Worm (Caenorhabditis elegans) whole organism, L1 larva: Measurements from ENCODE around the gene F53C3.4.
A peak's percentile ranks its signal among the peaks of the same experiment; 100 is the strongest.

Source experiments
- C04F5.9 ChIP-seq: sonication (generic microtip); optimal IDR thresholded peaks from 2 replicates; lab custom pipeline; 2016; ENCODE audit warnings: missing genetic modification characterization, missing compliant biosample characterization
- C16A3.4 ChIP-seq: fragments of 150-350 bp; optimal IDR thresholded peaks from 2 replicates; lab custom pipeline; 2014; ENCODE audit warnings: missing biosample characterization, missing genetic modification characterization
- C34B4.2 ChIP-seq: sonication (generic microtip); optimal IDR thresholded peaks from 2 replicates; lab custom pipeline; 2017; ENCODE audit warnings: mild to moderate bottlenecking, missing genetic modification characterization, missing compliant biosample characterization
- F16B12.6 ChIP-seq: fragments of 150-350 bp; optimal IDR thresholded peaks from 2 replicates; lab custom pipeline; 2014; ENCODE audit warnings: missing biosample characterization, missing genetic modification characterization
- Y116A8C.19 ChIP-seq: sonication (generic microtip); optimal IDR thresholded peaks from 2 replicates; lab custom pipeline; 2016; ENCODE audit warnings: missing compliant biosample characterization, missing genetic modification characterization, borderline replicate concordance
- blmp-1 ChIP-seq: fragments of 150-350 bp; optimal IDR thresholded peaks from 2 replicates; lab custom pipeline; 2014; ENCODE audit warnings: missing biosample characterization, missing genetic modification characterization
- ceh-82 ChIP-seq, 3 experiments: fragments of 150-350 bp in 1 of 3; sonication (generic microtip) in 2 of 3; optimal IDR thresholded peaks; 2 replicates each; lab custom pipeline; 2014 to 2017; ENCODE audit warnings: missing biosample characterization in 3 of 3, missing genetic modification characterization in 3 of 3
- ceh-90 ChIP-seq: sonication (generic microtip); optimal IDR thresholded peaks from 2 replicates; lab custom pipeline; 2016; ENCODE audit warnings: missing genetic modification characterization, missing compliant biosample characterization
- dsc-1 ChIP-seq: sonication (generic microtip); optimal IDR thresholded peaks from 2 replicates; lab custom pipeline; 2016; ENCODE audit warnings: mild to moderate bottlenecking, missing genetic modification characterization, missing compliant biosample characterization
- egl-27 ChIP-seq, 2 experiments: fragments of 150-350 bp in 1 of 2; sonication (generic microtip); optimal IDR thresholded peaks; 3 replicates each; lab custom pipeline; 2017 to 2018; ENCODE audit warnings: missing biosample characterization in 2 of 2, missing genetic modification characterization in 2 of 2, missing genetic modification reagents in 2 of 2
- elt-3 ChIP-seq, 6 experiments: fragments of 150-350 bp in 1 of 6; sonication (generic microtip); optimal IDR thresholded peaks; 2 replicates each; lab custom pipeline; 2017 to 2018; ENCODE audit warnings: missing biosample characterization in 6 of 6, missing genetic modification characterization in 6 of 6, inconsistent platforms in 1 of 6
- fkh-10 ChIP-seq: sonication (generic microtip); optimal IDR thresholded peaks from 2 replicates; lab custom pipeline; 2017; ENCODE audit warnings: missing biosample characterization, missing genetic modification reagents, missing genetic modification characterization
- fkh-4 ChIP-seq: sonication (generic microtip); optimal IDR thresholded peaks from 2 replicates; lab custom pipeline; 2016; ENCODE audit warnings: missing compliant biosample characterization, missing genetic modification characterization, borderline replicate concordance
- hlh-4 ChIP-seq: sonication (generic microtip); optimal IDR thresholded peaks from 2 replicates; lab custom pipeline; 2016; ENCODE audit warnings: mild to moderate bottlenecking, missing genetic modification characterization, missing compliant biosample characterization
- hpl-2 ChIP-seq: fragments of 150-350 bp; optimal IDR thresholded peaks from 2 replicates; lab custom pipeline; 2014; ENCODE audit warnings: missing biosample characterization, missing genetic modification reagents, missing genetic modification characterization
- jun-1 ChIP-seq: fragments of 150-350 bp; optimal IDR thresholded peaks from 2 replicates; lab custom pipeline; 2014; ENCODE audit warnings: missing biosample characterization, missing genetic modification reagents, missing genetic modification characterization
- lin-13 ChIP-seq: fragments of 150-350 bp; optimal IDR thresholded peaks from 2 replicates; lab custom pipeline; 2014; ENCODE audit warnings: missing biosample characterization, missing genetic modification reagents, missing genetic modification characterization
- lin-35 ChIP-seq, 2 experiments: fragments of 150-350 bp; optimal IDR thresholded peaks; 2 replicates each; lab custom pipeline; 2014; ENCODE audit warnings: missing biosample characterization in 2 of 2, missing genetic modification characterization in 2 of 2, missing genetic modification reagents in 2 of 2
- lin-39 ChIP-seq: fragments of 150-350 bp; optimal IDR thresholded peaks from 2 replicates; lab custom pipeline; 2014; ENCODE audit warnings: missing biosample characterization, missing genetic modification reagents, missing genetic modification characterization
- lir-3 ChIP-seq: sonication (generic microtip); optimal IDR thresholded peaks from 2 replicates; lab custom pipeline; 2016; ENCODE audit warnings: mild to moderate bottlenecking, missing genetic modification characterization, moderate library complexity, missing compliant biosample characterization; ENCODE audit not compliant: poor library complexity
- mep-1 ChIP-seq: fragments of 150-350 bp; optimal IDR thresholded peaks from 2 replicates; lab custom pipeline; 2014; ENCODE audit warnings: missing biosample characterization, missing genetic modification characterization
- nhr-11 ChIP-seq: fragments of 150-350 bp; optimal IDR thresholded peaks from 2 replicates; lab custom pipeline; 2014; ENCODE audit warnings: missing biosample characterization, missing genetic modification characterization
- nhr-19 ChIP-seq: fragments of 200-800 bp; sonication (Bioruptor generic); conservative IDR thresholded peaks from 2 replicates; pipeline ENCODE4 v1.3.6; 2022; ENCODE audit warnings: missing genetic modification characterization, missing compliant biosample characterization
- nhr-237 ChIP-seq: fragments of 150-350 bp; optimal IDR thresholded peaks from 2 replicates; lab custom pipeline; 2014; ENCODE audit warnings: missing biosample characterization, missing genetic modification characterization
- nhr-28 ChIP-seq: fragments of 150-350 bp; optimal IDR thresholded peaks from 2 replicates; lab custom pipeline; 2014; ENCODE audit warnings: missing biosample characterization, missing genetic modification characterization
- nhr-47 ChIP-seq: sonication (generic microtip); optimal IDR thresholded peaks from 2 replicates; lab custom pipeline; 2016; ENCODE audit warnings: mild to moderate bottlenecking, missing genetic modification characterization, moderate library complexity, missing compliant biosample characterization
- nhr-71 ChIP-seq: sonication (generic microtip); optimal IDR thresholded peaks from 2 replicates; lab custom pipeline; 2016; ENCODE audit warnings: mild to moderate bottlenecking, missing genetic modification characterization, moderate library complexity, missing compliant biosample characterization
- nhr-84 ChIP-seq: sonication (generic microtip); optimal IDR thresholded peaks from 2 replicates; lab custom pipeline; 2017; ENCODE audit warnings: missing biosample characterization, missing genetic modification characterization
- nhr-90 ChIP-seq: sonication (generic microtip); optimal IDR thresholded peaks from 2 replicates; lab custom pipeline; 2016; ENCODE audit warnings: mild to moderate bottlenecking, missing genetic modification characterization, missing compliant biosample characterization; ENCODE audit not compliant: poor library complexity
- pax-3 ChIP-seq: fragments of 200-800 bp; sonication (Bioruptor generic); optimal IDR thresholded peaks from 2 replicates; lab custom pipeline; 2018; ENCODE audit warnings: mild to moderate bottlenecking, missing genetic modification characterization, moderate library complexity, missing compliant biosample characterization
- rnt-1 ChIP-seq: sonication (generic microtip); optimal IDR thresholded peaks from 2 replicates; lab custom pipeline; 2016; ENCODE audit warnings: mild to moderate bottlenecking, missing genetic modification characterization, moderate library complexity, missing compliant biosample characterization
- skn-1 ChIP-seq: fragments of 150-350 bp; optimal IDR thresholded peaks from 2 replicates; lab custom pipeline; 2014; ENCODE audit warnings: missing biosample characterization, missing genetic modification characterization
- snu-23 ChIP-seq: sonication (generic microtip); optimal IDR thresholded peaks from 2 replicates; lab custom pipeline; 2016; ENCODE audit warnings: missing genetic modification characterization, missing compliant biosample characterization
- sptf-1 ChIP-seq: fragments of 150-350 bp; optimal IDR thresholded peaks from 2 replicates; lab custom pipeline; 2014; ENCODE audit warnings: missing biosample characterization, missing genetic modification characterization
- sup-37 ChIP-seq: fragments of 200-800 bp; sonication (Bioruptor generic); optimal IDR thresholded peaks from 2 replicates; lab custom pipeline; 2018; ENCODE audit warnings: mild to moderate bottlenecking, missing genetic modification characterization, missing compliant biosample characterization
- swsn-7 ChIP-seq: sonication (generic microtip); optimal IDR thresholded peaks from 2 replicates; lab custom pipeline; 2016; ENCODE audit warnings: missing genetic modification characterization, missing compliant biosample characterization
- tbx-2 ChIP-seq: sonication (generic microtip); optimal IDR thresholded peaks from 2 replicates; lab custom pipeline; 2016; ENCODE audit warnings: missing genetic modification characterization, missing compliant biosample characterization
- unc-130 ChIP-seq: fragments of 150-350 bp; optimal IDR thresholded peaks from 2 replicates; lab custom pipeline; 2017; ENCODE audit warnings: missing biosample characterization, missing genetic modification characterization, inconsistent platforms
- unc-62 ChIP-seq: fragments of 150-350 bp; optimal IDR thresholded peaks from 2 replicates; lab custom pipeline; 2014; ENCODE audit warnings: missing biosample characterization, missing genetic modification reagents, missing genetic modification characterization
- unc-86 ChIP-seq: sonication (generic microtip); optimal IDR thresholded peaks from 2 replicates; lab custom pipeline; 2016; ENCODE audit warnings: missing genetic modification characterization, missing compliant biosample characterization
- vab-15 ChIP-seq: sonication (generic microtip); optimal IDR thresholded peaks from 2 replicates; lab custom pipeline; 2017; ENCODE audit warnings: missing genotype, mild to moderate bottlenecking, missing genetic modification characterization, missing compliant biosample characterization
- xbp-1 ChIP-seq: sonication (generic microtip); optimal IDR thresholded peaks from 2 replicates; lab custom pipeline; 2016; ENCODE audit warnings: missing genetic modification characterization, missing compliant biosample characterization
- zag-1 ChIP-seq: fragments of 150-350 bp; optimal IDR thresholded peaks from 2 replicates; lab custom pipeline; 2014; ENCODE audit warnings: missing biosample characterization, missing genetic modification characterization
- zip-4 ChIP-seq: fragments of 200-800 bp; sonication (Bioruptor generic); optimal IDR thresholded peaks from 2 replicates; lab custom pipeline; 2018; ENCODE audit warnings: mild to moderate bottlenecking, missing genetic modification characterization, moderate library complexity, missing compliant biosample characterization

Gene F53C3.4

DNA sequence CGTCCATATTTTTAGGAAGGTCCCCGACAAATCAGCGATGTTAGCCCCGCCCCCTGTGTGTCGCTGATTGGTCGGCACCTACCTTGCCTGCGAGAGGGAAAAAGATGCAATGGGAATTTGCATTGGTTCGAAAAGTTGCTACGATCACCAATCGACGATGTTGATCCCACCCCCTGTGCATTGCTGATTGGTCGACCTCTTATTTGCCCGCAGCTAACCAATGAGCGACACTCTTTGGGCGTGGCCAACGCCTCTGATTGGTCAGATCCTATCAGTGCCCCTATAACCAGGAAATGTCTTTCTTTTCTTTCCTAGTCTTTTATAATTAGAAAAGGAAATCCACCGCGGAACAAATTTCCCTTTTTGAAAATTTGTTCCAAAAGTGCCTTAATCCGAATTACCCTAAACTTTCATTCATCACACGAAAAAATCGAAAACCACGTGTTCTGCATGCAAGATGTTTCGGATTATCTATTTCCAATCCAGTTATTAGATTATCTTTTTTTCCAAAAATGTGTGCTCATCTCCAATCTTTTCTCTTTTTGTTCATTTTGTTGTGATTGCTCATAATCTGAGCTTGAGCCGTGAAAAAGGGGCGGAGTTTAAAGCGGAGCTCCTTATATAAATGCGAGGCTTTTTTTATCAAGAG lies 16.9 kb downstream of the F53C3.4 start:
- no peak for TF ChIP-seq sup-37 (GFP tag; lab: Kevin White, UChicago)
- TF ChIP-seq dsc-1, result peak; percentile 91

DNA sequence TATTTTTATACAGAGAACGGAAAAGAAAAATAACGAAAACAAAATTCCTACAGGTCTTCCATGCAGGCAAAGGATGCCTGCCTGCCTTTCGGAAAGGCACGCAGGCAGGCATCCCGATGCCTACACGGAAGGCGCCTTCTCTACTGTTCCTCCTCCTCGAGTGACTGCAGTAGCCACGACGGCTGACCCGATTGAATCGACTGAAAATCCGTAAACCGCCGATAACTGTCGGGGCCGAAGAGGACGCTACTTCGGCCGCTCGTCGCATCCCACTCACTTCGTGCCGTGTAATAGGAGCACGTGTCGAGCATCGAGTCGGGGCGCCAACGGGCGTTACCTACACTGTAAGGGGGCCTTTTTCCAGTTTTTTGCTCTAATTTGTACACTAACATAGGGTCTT lies 19.4 kb downstream of the F53C3.4 start:
- TF ChIP-seq nhr-47, result no peak
- TF ChIP-seq ceh-90, result no peak
- TF ChIP-seq fkh-4 (tag; lab: Kevin White, UChicago), result no peak
- no peak for TF ChIP-seq nhr-71 (tag; lab: Kevin White, UChicago)
- no peak for TF ChIP-seq xbp-1 (tag; lab: Kevin White, UChicago)
- TF ChIP-seq elt-3 (tag; optimal IDR thresholded peaks at IDR 0.05; lab: Kevin White, UChicago), result no peak
- TF ChIP-seq nhr-84 (tag; lab: Kevin White, UChicago), result no peak
- TF ChIP-seq egl-27 (tag; optimal IDR thresholded peaks at IDR 0.05; lab: Kevin White, UChicago), result no peak
- no peak for TF ChIP-seq zag-1 (tag; lab: Kevin White, UChicago)
- no peak for TF ChIP-seq ceh-82 (tag; optimal IDR thresholded peaks at IDR 0.05; lab: Kevin White, UChicago)
- TF ChIP-seq unc-130 (tag; lab: Kevin White, UChicago), result no peak
- no peak for TF ChIP-seq swsn-7 (tag; lab: Kevin White, UChicago)
- TF ChIP-seq lin-35 (GFP tag; optimal IDR thresholded peaks at IDR 0.05; lab: Kevin White, UChicago), result no peak
- no peak for TF ChIP-seq mep-1 (tag; lab: Kevin White, UChicago)
- no peak for TF ChIP-seq pax-3 (tag; lab: Kevin White, UChicago)
- no peak for TF ChIP-seq lin-39 (tag; lab: Kevin White, UChicago)
- no peak for TF ChIP-seq unc-86 (tag; lab: Kevin White, UChicago)

DNA sequence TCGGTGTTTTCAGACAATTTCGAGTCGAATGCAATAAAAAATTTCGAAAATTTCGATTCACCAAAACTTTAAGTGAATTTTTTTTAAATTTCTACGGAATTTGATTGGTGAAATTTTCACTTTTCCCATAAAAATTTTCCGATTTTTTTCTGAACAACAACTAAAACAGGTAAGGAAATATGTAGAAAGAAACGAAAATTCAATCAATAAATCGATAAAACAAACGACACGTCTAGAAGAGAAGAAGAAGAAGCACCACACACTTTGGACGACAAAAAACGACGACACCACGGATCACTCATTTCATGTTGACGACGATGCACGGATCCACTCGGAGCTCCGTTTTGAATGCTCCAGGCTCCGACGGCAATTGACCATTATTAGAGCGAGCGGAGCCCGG lies 21.5 kb downstream of the F53C3.4 start:
- TF ChIP-seq nhr-28 (no peak), fkh-10 (GFP tag; lab: Kevin White, UChicago) (no peak), sptf-1 (no peak), unc-130 (tag; lab: Kevin White, UChicago) (no peak)
- TF ChIP-seq, all 84 proteins: peak for 0

DNA sequence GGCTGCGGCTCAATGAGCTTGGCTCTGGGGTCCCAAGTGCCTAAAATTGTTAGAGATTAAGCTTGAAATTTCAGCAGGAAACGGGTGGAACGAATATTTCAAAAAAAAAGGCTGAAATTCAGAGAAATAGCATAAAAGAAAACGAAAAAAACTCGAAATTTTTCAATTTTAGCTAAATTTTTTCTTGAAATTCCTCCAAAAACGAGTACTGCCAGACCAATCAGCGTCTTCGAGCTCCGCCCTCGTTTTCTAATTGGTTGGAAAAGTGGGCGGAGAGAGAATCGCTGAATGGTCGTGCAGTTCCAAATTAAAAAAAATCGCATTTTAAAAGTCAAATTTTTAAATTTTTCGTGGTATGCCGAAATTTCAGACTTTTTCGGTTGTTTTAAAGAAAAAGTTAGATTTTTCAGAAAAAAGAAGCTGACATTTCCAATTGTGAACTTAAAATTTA lies 26.8 kb downstream of the F53C3.4 start, which contains the start of gene plpp-1.1:
Gene plpp-1.1 (minus strand): TSS at position 51 of the 451 bp plus-strand sequence.
- TF ChIP-seq swsn-7 (tag; lab: Kevin White, UChicago) (no peak), unc-62 (GFP tag; lab: Kevin White, UChicago) (no peak), vab-15 (tag; lab: Kevin White, UChicago) (no peak), C34B4.2 (tag; lab: Kevin White, UChicago) (no peak), C16A3.4 (no peak), lir-3 (tag; lab: Kevin White, UChicago) (no peak), skn-1 (tag; lab: Kevin White, UChicago) (no peak), zip-4 (GFP tag; lab: Kevin White, UChicago) (no peak), lin-13 (GFP tag; lab: Kevin White, UChicago) (no peak), ceh-90 (no peak), Y116A8C.19 (no peak), lin-39 (tag; lab: Kevin White, UChicago) (no peak), nhr-19 (GFP tag; lab: Robert Waterston, UW) (no peak), snu-23 (GFP tag; lab: Kevin White, UChicago) (no peak), tbx-2 (tag; lab: Kevin White, UChicago) (no peak), sptf-1 (no peak)

DNA sequence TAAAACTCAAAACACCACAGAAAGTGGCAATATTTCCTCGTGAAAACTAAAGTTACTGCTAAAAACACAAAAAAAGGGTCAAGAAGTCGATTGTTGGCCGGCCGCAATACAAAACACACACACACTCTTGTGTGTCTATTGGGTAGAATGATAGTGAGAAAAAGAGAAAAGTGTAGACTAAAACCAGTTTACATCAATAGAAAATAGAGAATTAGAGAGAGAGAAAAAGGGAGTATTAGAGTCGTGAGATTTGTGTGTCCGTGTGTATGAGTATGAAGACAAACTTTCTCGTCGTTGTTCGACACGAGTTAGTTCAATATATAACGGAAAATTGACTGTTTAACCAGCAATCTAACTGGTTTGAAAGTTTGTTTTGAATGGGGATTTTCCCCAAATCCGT lies 28.2 kb downstream of the F53C3.4 start:
- TF ChIP-seq sup-37 (GFP tag; lab: Kevin White, UChicago), result no peak
- TF ChIP-seq nhr-11 (tag; lab: Kevin White, UChicago), result no peak
- TF ChIP-seq nhr-237 (tag; lab: Kevin White, UChicago), result peak; percentile 3
- TF ChIP-seq zag-1 (tag; lab: Kevin White, UChicago), result no peak
- peak; percentile 12 for TF ChIP-seq nhr-90
- no peak for TF ChIP-seq F16B12.6 (tag; lab: Kevin White, UChicago)
- TF ChIP-seq dsc-1, result no peak
- TF ChIP-seq tbx-2 (tag; lab: Kevin White, UChicago), result peak; percentile 47
- no peak for TF ChIP-seq hpl-2 (GFP tag; lab: Kevin White, UChicago)
- no peak for TF ChIP-seq unc-86 (tag; lab: Kevin White, UChicago)
- TF ChIP-seq jun-1 (tag; lab: Kevin White, UChicago), result no peak
- peak; percentile 80 for TF ChIP-seq blmp-1 (tag; lab: Kevin White, UChicago)
- TF ChIP-seq elt-3 (tag; optimal IDR thresholded peaks at IDR 0.05; lab: Kevin White, UChicago), result peak in 2 of 6 experiments; percentile 9 to 33
- TF ChIP-seq C04F5.9 (tag; lab: Kevin White, UChicago), result no peak
- no peak for TF ChIP-seq hlh-4 (tag; lab: Kevin White, UChicago)
- TF ChIP-seq rnt-1 (tag; lab: Kevin White, UChicago), result no peak
- TF ChIP-seq Y116A8C.19, result no peak
